Worm (Caenorhabditis elegans): ENCODE data around the gene F18G5.6.

DNA sequence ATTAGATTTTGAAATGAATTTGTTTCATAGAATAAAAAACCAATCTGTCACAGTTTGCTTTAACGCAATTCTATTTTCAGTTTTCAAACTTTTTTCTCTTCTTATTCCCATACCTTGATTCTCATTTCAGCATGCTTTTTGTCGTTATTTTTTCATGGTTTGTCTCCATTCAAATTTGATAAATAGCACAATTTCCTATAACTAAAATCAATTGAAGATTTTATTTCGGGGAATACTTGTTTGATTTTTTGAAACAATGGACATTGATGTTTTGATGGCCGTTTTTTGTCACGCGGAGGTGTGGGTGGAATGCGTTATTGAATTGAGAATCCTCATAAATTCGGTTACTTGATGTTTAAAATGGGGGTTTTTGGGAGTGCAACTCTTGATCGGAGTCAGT is 18.9 kb upstream of the F18G5.6 start, which contains the start of gene B0416.11:
- TF ChIP-seq ztf-11 (tag; optimal IDR thresholded peaks at IDR 0.05) (no peak), elt-3 (tag; optimal IDR thresholded peaks at IDR 0.05) (no peak), nhr-25 (tag; optimal IDR thresholded peaks at IDR 0.05) (no peak)

All from whole organism, L3 larva.